Fruit fly (Drosophila melanogaster) whole organism, embryonic: ENCODE measurements around the gene Scgbeta.

ENCODE experiments used
- BtbVII ChIP-seq: fragments of 200-800 bp; sonication (Bioruptor generic); optimal IDR thresholded peaks from 3 replicates; lab custom pipeline; 2017; ENCODE audit warnings: missing biosample characterization, mild to moderate bottlenecking, missing genetic modification characterization
- CG10366 ChIP-seq: fragments of 200-800 bp; sonication (Bioruptor generic); IDR thresholded peaks from 2 replicates; pipeline ENCODE4 v1.3.6; 2022; ENCODE audit warnings: missing biosample characterization, missing genetic modification characterization
- CG12219 ChIP-seq: fragments of 200-800 bp; sonication (Bioruptor generic); optimal IDR thresholded peaks from 3 replicates; lab custom pipeline; 2018; ENCODE audit warnings: missing biosample characterization, mild to moderate bottlenecking, missing genetic modification characterization
- CG12299 ChIP-seq: fragments of 200-800 bp; sonication (Bioruptor generic); optimal IDR thresholded peaks from 2 replicates; lab custom pipeline; 2018; ENCODE audit warnings: missing biosample characterization, mild to moderate bottlenecking, missing genetic modification characterization
- CG12391 ChIP-seq: fragments of 200-800 bp; sonication (Bioruptor generic); optimal IDR thresholded peaks from 3 replicates; lab custom pipeline; 2018; ENCODE audit warnings: missing biosample characterization, mild to moderate bottlenecking, missing genetic modification characterization, moderate library complexity
- CG14014 ChIP-seq: fragments of 200-800 bp; sonication (Bioruptor generic); IDR thresholded peaks from 2 replicates; pipeline ENCODE4 v1.3.6; 2022; ENCODE audit warnings: missing biosample characterization, missing genetic modification characterization
- CG1529 ChIP-seq: fragments of 200-800 bp; sonication (Bioruptor generic); optimal IDR thresholded peaks from 3 replicates; lab custom pipeline; 2018; ENCODE audit warnings: missing biosample characterization, missing genetic modification characterization
- CG17612 ChIP-seq: fragments of 200-800 bp; sonication (Bioruptor generic); IDR thresholded peaks from 2 replicates; pipeline ENCODE4 v1.3.6; 2022; ENCODE audit warnings: missing biosample characterization, missing genetic modification characterization
- CG2120 ChIP-seq: fragments of 200-800 bp; sonication (Bioruptor generic); optimal IDR thresholded peaks from 3 replicates; lab custom pipeline; 2016; ENCODE audit warnings: missing biosample characterization, missing genetic modification characterization
- CG2678 ChIP-seq: fragments of 200-800 bp; sonication (Bioruptor generic); optimal IDR thresholded peaks from 3 replicates; lab custom pipeline; 2019; ENCODE audit warnings: missing biosample characterization, mild to moderate bottlenecking, missing genetic modification characterization, moderate library complexity
- CG4424 ChIP-seq: fragments of 200-800 bp; sonication (Bioruptor generic); optimal IDR thresholded peaks from 3 replicates; lab custom pipeline; 2016; ENCODE audit warnings: missing biosample characterization, missing genetic modification characterization
- CG4707 ChIP-seq: fragments of 200-800 bp; sonication (Bioruptor generic); optimal IDR thresholded peaks from 2 replicates; lab custom pipeline; 2018; ENCODE audit warnings: missing biosample characterization, mild to moderate bottlenecking, missing genetic modification characterization, moderate library complexity
- CG5180 ChIP-seq: fragments of 200-800 bp; sonication (Bioruptor generic); optimal IDR thresholded peaks from 3 replicates; lab custom pipeline; 2017; ENCODE audit warnings: missing biosample characterization, missing genetic modification characterization, mild to moderate bottlenecking, moderate library complexity, missing genetic modification reagents
- CG6654 ChIP-seq: fragments of 200-800 bp; sonication (Bioruptor generic); optimal IDR thresholded peaks from 2 replicates; lab custom pipeline; 2017; ENCODE audit warnings: missing biosample characterization, mild to moderate bottlenecking, missing genetic modification characterization
- CG6689 ChIP-seq: fragments of 200-800 bp; sonication (Bioruptor generic); IDR thresholded peaks from 2 replicates; pipeline ENCODE4 v1.3.6; 2022; ENCODE audit warnings: missing biosample characterization, missing genetic modification characterization
- CG7556 ChIP-seq: fragments of 200-800 bp; sonication (Bioruptor generic); optimal IDR thresholded peaks from 2 replicates; lab custom pipeline; 2017; ENCODE audit warnings: missing biosample characterization, mild to moderate bottlenecking, missing genetic modification characterization
- CG7963 ChIP-seq: fragments of 200-800 bp; sonication (Bioruptor generic); IDR thresholded peaks from 3 replicates; pipeline ENCODE4 v1.3.6; 2022; ENCODE audit warnings: missing biosample characterization, missing genetic modification characterization; ENCODE audit not compliant: partially characterized antibody
- CG8290 ChIP-seq, 3 experiments: fragments of 200-800 bp; sonication (Bioruptor generic); optimal IDR thresholded peaks; 2 replicates each; lab custom pipeline; 2016 to 2019; ENCODE audit warnings: missing biosample characterization in 3 of 3, missing genetic modification characterization in 3 of 3, mild to moderate bottlenecking in 2 of 3, moderate library complexity in 1 of 3
- CG9609 ChIP-seq: fragments of 200-800 bp; sonication (Bioruptor generic); optimal IDR thresholded peaks from 3 replicates; lab custom pipeline; 2016; ENCODE audit warnings: missing biosample characterization, missing genetic modification characterization
- CG9817 ChIP-seq: fragments of 200-800 bp; sonication (Bioruptor generic); optimal IDR thresholded peaks from 2 replicates; lab custom pipeline; 2018; ENCODE audit warnings: missing biosample characterization, mild to moderate bottlenecking, missing genetic modification characterization, moderate library complexity
- CG9876 ChIP-seq: fragments of 200-800 bp; sonication (Bioruptor generic); optimal IDR thresholded peaks from 2 replicates; lab custom pipeline; 2016; ENCODE audit warnings: missing biosample characterization, missing genetic modification characterization
- Dip2 ChIP-seq: fragments of 200-800 bp; sonication (Bioruptor generic); IDR thresholded peaks from 2 replicates; pipeline ENCODE4 v1.3.6; 2022; ENCODE audit warnings: missing biosample characterization, missing genetic modification characterization
- Fer1 ChIP-seq: fragments of 200-800 bp; sonication (Bioruptor generic); optimal IDR thresholded peaks from 2 replicates; lab custom pipeline; 2017; ENCODE audit warnings: missing biosample characterization, mild to moderate bottlenecking, missing genetic modification characterization
- H2.0 ChIP-seq: fragments of 200-800 bp; sonication (Bioruptor generic); IDR thresholded peaks from 2 replicates; pipeline ENCODE4 v1.3.6; 2022; ENCODE audit warnings: missing biosample characterization, missing genetic modification characterization
- Hr39 ChIP-seq: fragments of >200 bp; optimal IDR thresholded peaks from 2 replicates; lab custom pipeline; 2017
- Hr51 ChIP-seq, 2 experiments: fragments of 200-800 bp; sonication (Bioruptor generic); optimal IDR thresholded peaks; 2 replicates in 1 of 2; 3 replicates in 1 of 2; lab custom pipeline; 2016 to 2018; ENCODE audit warnings: missing biosample characterization in 2 of 2, missing genetic modification characterization in 2 of 2, mild to moderate bottlenecking in 1 of 2, moderate library complexity in 1 of 2
- Jarid2 ChIP-seq: fragments of 200-800 bp; sonication (Bioruptor generic); optimal IDR thresholded peaks from 3 replicates; lab custom pipeline; 2017; ENCODE audit warnings: mild to moderate bottlenecking, missing biosample characterization, missing genetic modification reagents, missing genetic modification characterization
- MESR4 ChIP-seq: fragments of 200-800 bp; sonication (Bioruptor generic); optimal IDR thresholded peaks from 2 replicates; lab custom pipeline; 2018; ENCODE audit warnings: missing biosample characterization, mild to moderate bottlenecking, missing genetic modification characterization, moderate library complexity
- MTF-1 ChIP-seq: fragments of 200-800 bp; sonication (Bioruptor generic); optimal IDR thresholded peaks from 2 replicates; lab custom pipeline; 2018; ENCODE audit warnings: missing biosample characterization, mild to moderate bottlenecking, missing genetic modification characterization, borderline replicate concordance
- Nf-YC ChIP-seq: fragments of 200-800 bp; optimal IDR thresholded peaks from 3 replicates; lab custom pipeline; 2019; ENCODE audit warnings: missing biosample characterization, mild to moderate bottlenecking, missing genetic modification characterization, moderate library complexity
- Usf ChIP-seq: fragments of 200-800 bp; sonication (Bioruptor generic); optimal IDR thresholded peaks from 2 replicates; lab custom pipeline; 2017; ENCODE audit warnings: missing genotype, missing biosample characterization, missing genetic modification characterization
- aop ChIP-seq: fragments of 200-800 bp; sonication (Bioruptor generic); IDR thresholded peaks from 2 replicates; pipeline ENCODE4 v1.3.6; 2022; ENCODE audit warnings: missing biosample characterization, missing genetic modification characterization
- ase ChIP-seq: fragments of 200-800 bp; sonication (Bioruptor generic); IDR thresholded peaks from 3 replicates; pipeline ENCODE4 v1.3.6; 2022; ENCODE audit warnings: missing biosample characterization, missing genetic modification characterization
- bigmax ChIP-seq: fragments of 200-800 bp; sonication (Bioruptor generic); optimal IDR thresholded peaks from 2 replicates; lab custom pipeline; 2018; ENCODE audit warnings: missing biosample characterization, mild to moderate bottlenecking, missing genetic modification characterization
- cad ChIP-seq: fragments of >200 bp; optimal IDR thresholded peaks from 2 replicates; lab custom pipeline; 2017; ENCODE audit warnings: missing biosample characterization, missing genetic modification characterization
- cas ChIP-seq: fragments of 200-800 bp; sonication (Bioruptor generic); IDR thresholded peaks from 2 replicates; pipeline ENCODE4 v1.3.6; 2022; ENCODE audit warnings: missing biosample characterization, missing genetic modification characterization
- crol ChIP-seq: fragments of 200-800 bp; sonication (Bioruptor generic); IDR thresholded peaks from 2 replicates; pipeline ENCODE4 v1.3.6; 2022; ENCODE audit warnings: missing biosample characterization, missing genetic modification characterization
- fd96Cb ChIP-seq: fragments of 200-800 bp; sonication (Bioruptor generic); optimal IDR thresholded peaks from 2 replicates; lab custom pipeline; 2018; ENCODE audit warnings: missing biosample characterization, mild to moderate bottlenecking, missing genetic modification characterization, moderate library complexity
- gem ChIP-seq: fragments of 200-800 bp; sonication (Bioruptor generic); optimal IDR thresholded peaks from 2 replicates; lab custom pipeline; 2019; ENCODE audit warnings: missing biosample characterization, mild to moderate bottlenecking, missing genetic modification characterization, moderate library complexity
- gsb ChIP-seq: fragments of 200-800 bp; sonication (Bioruptor generic); IDR thresholded peaks from 2 replicates; pipeline ENCODE4 v1.3.6; 2022; ENCODE audit warnings: missing biosample characterization, missing genetic modification characterization
- jumu ChIP-seq: fragments of 200-800 bp; sonication (Bioruptor generic); optimal IDR thresholded peaks from 3 replicates; lab custom pipeline; 2016; ENCODE audit warnings: missing biosample characterization, missing genetic modification characterization
- lilli ChIP-seq: fragments of 200-800 bp; sonication (Bioruptor generic); optimal IDR thresholded peaks from 3 replicates; lab custom pipeline; 2016; ENCODE audit warnings: missing biosample characterization, missing genetic modification characterization
- maf-S ChIP-seq: fragments of 200-800 bp; sonication (Bioruptor generic); optimal IDR thresholded peaks from 2 replicates; lab custom pipeline; 2016; ENCODE audit warnings: missing biosample characterization, missing genetic modification characterization
- sd ChIP-seq: fragments of 200-800 bp; sonication (Bioruptor generic); optimal IDR thresholded peaks from 3 replicates; lab custom pipeline; 2018; ENCODE audit warnings: missing biosample characterization, mild to moderate bottlenecking, missing genetic modification characterization, moderate library complexity
- so ChIP-seq: fragments of 200-800 bp; sonication (Bioruptor generic); IDR thresholded peaks from 3 replicates; pipeline ENCODE4 v1.3.6; 2022; ENCODE audit warnings: missing biosample characterization, missing genetic modification characterization
- tup ChIP-seq: fragments of 200-800 bp; sonication (Bioruptor generic); optimal IDR thresholded peaks from 2 replicates; lab custom pipeline; 2016; ENCODE audit warnings: missing biosample characterization, mild to moderate bottlenecking, missing genetic modification characterization, moderate library complexity
- unc-4 ChIP-seq: fragments of 200-800 bp; sonication (Bioruptor generic); IDR thresholded peaks from 2 replicates; pipeline ENCODE4 v1.3.6; 2022; ENCODE audit warnings: missing biosample characterization, missing genetic modification characterization; ENCODE audit not compliant: partially characterized antibody
- vnd ChIP-seq: fragments of 200-800 bp; sonication (Bioruptor generic); IDR thresholded peaks from 3 replicates; pipeline ENCODE4 v1.3.6; 2022; ENCODE audit warnings: missing biosample characterization, missing genetic modification characterization; ENCODE audit not compliant: partially characterized antibody

Scgbeta gene

DNA sequence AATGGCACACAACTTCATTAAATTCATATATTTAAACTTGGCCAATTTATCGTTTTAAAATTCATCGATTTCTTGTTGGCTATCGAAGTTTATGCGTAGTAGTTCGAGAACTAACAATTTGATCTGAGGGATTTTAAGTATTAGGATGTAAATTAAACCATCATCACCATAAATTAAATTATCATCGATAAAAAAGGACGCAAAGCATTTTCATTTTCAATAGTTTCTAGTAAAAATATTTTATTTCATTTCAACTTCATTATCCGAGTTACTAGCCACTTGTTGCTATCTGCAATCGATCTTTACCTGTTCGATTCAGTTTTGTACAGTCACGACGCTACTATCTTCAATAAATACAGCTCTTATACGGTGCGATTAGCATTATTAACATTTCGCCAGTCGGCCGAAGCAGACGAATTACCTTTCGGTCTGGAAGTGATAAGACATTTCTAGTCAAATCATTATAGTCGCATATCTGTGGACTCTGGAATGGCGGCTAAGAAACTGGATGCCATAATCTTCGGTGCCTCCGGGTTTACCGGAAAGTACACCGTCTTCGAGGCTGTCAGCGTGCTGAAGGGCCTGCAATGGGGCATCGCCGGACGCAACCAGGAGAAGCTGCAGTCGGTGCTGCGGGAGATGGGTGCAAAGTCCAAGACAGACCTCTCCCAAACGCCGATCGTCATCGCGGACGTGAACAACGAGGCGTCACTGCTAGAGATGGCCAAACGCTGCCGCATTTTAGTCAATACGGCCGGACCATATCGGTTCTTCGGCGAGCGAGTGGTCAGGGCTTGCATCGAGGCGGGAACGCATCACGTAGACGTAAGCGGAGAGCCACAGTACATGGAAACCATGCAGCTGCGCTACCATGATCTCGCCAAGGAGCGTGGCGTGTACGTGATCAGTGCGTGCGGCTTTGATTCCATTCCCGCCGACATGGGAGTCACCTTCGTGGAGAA, 15.7 kb downstream of the Scgbeta start, which contains the start of gene CG5167 (continued):
- peak; percentile 39; the same call in 1 of the 2 replicates for TF ChIP-seq unc-4 (GFP tag; lab: Robert Waterston, UW)
- no peak for TF ChIP-seq crol
- TF ChIP-seq CG2678: peak; percentile 61
- no peak for TF ChIP-seq cad (GFP tag; lab: Kevin White, UChicago)
- peak in 1 of 2 experiments; percentile 48 for TF ChIP-seq Hr51 (GFP tag; optimal IDR thresholded peaks at IDR 0.05; lab: Kevin White, UChicago)
- peak; percentile 11 for TF ChIP-seq CG4424 (GFP tag; lab: Kevin White, UChicago)
- no peak for TF ChIP-seq CG12219 (GFP tag; lab: Kevin White, UChicago)
- no peak for TF ChIP-seq CG1529
- no peak for TF ChIP-seq CG9817
- no peak for TF ChIP-seq CG9876
- peak; percentile 61 for TF ChIP-seq CG8290 (GFP tag; optimal IDR thresholded peaks at IDR 0.05; lab: Kevin White, UChicago)
- TF ChIP-seq CG8290 (tag; optimal IDR thresholded peaks at IDR 0.05; lab: Kevin White, UChicago): peak in 1 of 2 experiments; percentile 29
- peak; percentile 72 for TF ChIP-seq CG12391 (tag; lab: Kevin White, UChicago)
- TF ChIP-seq CG2120 (GFP tag; lab: Kevin White, UChicago): peak; percentile 44
- TF ChIP-seq fd96Cb: peak; percentile 9
- TF ChIP-seq Fer1 (GFP tag; lab: Kevin White, UChicago): peak; percentile 58
- TF ChIP-seq Dip2 (GFP tag; lab: Robert Waterston, UW): no peak
- no peak for TF ChIP-seq CG12299 (tag; lab: Kevin White, UChicago)
- TF ChIP-seq jumu (GFP tag; lab: Kevin White, UChicago): no peak
- no peak for TF ChIP-seq sd
- no peak for TF ChIP-seq gsb (GFP tag; lab: Robert Waterston, UW)
- TF ChIP-seq CG14014 (GFP tag; lab: Robert Waterston, UW): no peak
- no peak for TF ChIP-seq Usf (GFP tag; lab: Kevin White, UChicago)
- TF ChIP-seq ase: no peak
- peak; percentile 8 for TF ChIP-seq Nf-YC
- TF ChIP-seq CG7963 (GFP tag; lab: Robert Waterston, UW): no peak
- TF ChIP-seq CG9609 (GFP tag; lab: Kevin White, UChicago): no peak
- TF ChIP-seq CG4707 (GFP tag; lab: Kevin White, UChicago): no peak
- no peak for TF ChIP-seq cas (GFP tag; lab: Robert Waterston, UW)
- TF ChIP-seq CG5180 (GFP tag; lab: Kevin White, UChicago): no peak
- no peak for TF ChIP-seq CG10366 (GFP tag; lab: Robert Waterston, UW)
- no peak for TF ChIP-seq CG17612 (GFP tag; lab: Robert Waterston, UW)
- TF ChIP-seq maf-S (GFP tag; lab: Kevin White, UChicago): no peak
- no peak for TF ChIP-seq vnd (GFP tag; lab: Robert Waterston, UW)
- TF ChIP-seq gem (tag; lab: Kevin White, UChicago): peak; percentile 78
- no peak for TF ChIP-seq CG6689
- TF ChIP-seq lilli (GFP tag; lab: Kevin White, UChicago): peak; percentile 45
- no peak for TF ChIP-seq Jarid2 (GFP tag; lab: Kevin White, UChicago)
- TF ChIP-seq bigmax (GFP tag; lab: Kevin White, UChicago): no peak
- TF ChIP-seq MESR4: peak; percentile 33
- TF ChIP-seq so (GFP tag; lab: Robert Waterston, UW): 0 out of 3 replicates have a peak, but pooled peaks have one; percentile 21
- no peak for TF ChIP-seq tup (GFP tag; lab: Kevin White, UChicago)
- no peak for TF ChIP-seq aop (GFP tag; lab: Robert Waterston, UW)
- TF ChIP-seq CG6654 (GFP tag; lab: Kevin White, UChicago): no peak
- no peak for TF ChIP-seq MTF-1 (GFP tag; lab: Kevin White, UChicago)
- TF ChIP-seq BtbVII: peak; percentile 63
- TF ChIP-seq CG7556: peak; percentile 19
- no peak for TF ChIP-seq Hr39 (lab: Kevin White, UChicago)
- no peak for TF ChIP-seq H2.0 (GFP tag; lab: Robert Waterston, UW)
